Fruit fly (Drosophila melanogaster) whole organism, embryonic: ENCODE data around the gene Vti1a.

Experiments
- CG10267 ChIP-seq: fragments of 200-800 bp; sonication (Bioruptor generic); optimal IDR thresholded peaks from 2 replicates; lab custom pipeline; 2018; ENCODE audit warnings: missing biosample characterization, mild to moderate bottlenecking, missing genetic modification characterization, moderate library complexity
- CG10366 ChIP-seq: fragments of 200-800 bp; sonication (Bioruptor generic); IDR thresholded peaks from 2 replicates; pipeline ENCODE4 v1.3.6; 2022; ENCODE audit warnings: missing biosample characterization, missing genetic modification characterization
- CG10543 ChIP-seq: fragments of 200-800 bp; sonication (Bioruptor generic); optimal IDR thresholded peaks from 3 replicates; lab custom pipeline; 2017; ENCODE audit warnings: missing biosample characterization, mild to moderate bottlenecking, missing genetic modification characterization, moderate library complexity
- CG10959 ChIP-seq: fragments of 200-800 bp; sonication (Bioruptor generic); IDR thresholded peaks from 2 replicates; pipeline ENCODE4 v1.3.6; 2022; ENCODE audit warnings: missing biosample characterization, missing genetic modification characterization
- CG11504 ChIP-seq: fragments of 200-800 bp; sonication (Bioruptor generic); optimal IDR thresholded peaks from 3 replicates; lab custom pipeline; 2019; ENCODE audit warnings: missing biosample characterization, mild to moderate bottlenecking, missing genetic modification characterization, moderate library complexity
- CG12155 ChIP-seq: fragments of 200-800 bp; sonication (Bioruptor generic); optimal IDR thresholded peaks from 3 replicates; lab custom pipeline; 2016; ENCODE audit warnings: missing biosample characterization, missing genetic modification characterization
- CG13123 ChIP-seq: fragments of 200-800 bp; sonication (Bioruptor generic); optimal IDR thresholded peaks from 2 replicates; lab custom pipeline; 2016; ENCODE audit warnings: missing biosample characterization, missing genetic modification characterization
- CG13424 ChIP-seq: fragments of 200-800 bp; sonication (Bioruptor generic); optimal IDR thresholded peaks from 2 replicates; lab custom pipeline; 2019; ENCODE audit warnings: missing biosample characterization, mild to moderate bottlenecking, missing genetic modification characterization, moderate library complexity
- CG15479 ChIP-seq: fragments of 200-800 bp; sonication (Bioruptor generic); optimal IDR thresholded peaks from 3 replicates; lab custom pipeline; 2019; ENCODE audit warnings: missing biosample characterization, mild to moderate bottlenecking, missing genetic modification characterization, moderate library complexity
- CG1602 ChIP-seq: fragments of 200-800 bp; sonication (Bioruptor generic); optimal IDR thresholded peaks from 3 replicates; lab custom pipeline; 2016; ENCODE audit warnings: missing biosample characterization, missing genetic modification characterization
- CG17361 ChIP-seq: fragments of 200-800 bp; sonication (Bioruptor generic); IDR thresholded peaks from 3 replicates; pipeline ENCODE4 v1.3.6; 2022; ENCODE audit warnings: missing biosample characterization, missing genetic modification characterization
- CG2712 ChIP-seq: fragments of 200-800 bp; optimal IDR thresholded peaks from 3 replicates; lab custom pipeline; 2019; ENCODE audit warnings: missing biosample characterization, mild to moderate bottlenecking, missing genetic modification characterization, moderate library complexity
- CG2875 ChIP-seq: fragments of 200-800 bp; sonication (Bioruptor generic); optimal IDR thresholded peaks from 2 replicates; lab custom pipeline; 2017; ENCODE audit warnings: missing biosample characterization, mild to moderate bottlenecking, missing genetic modification characterization, missing genetic modification reagents
- CG3407 ChIP-seq: fragments of 200-800 bp; sonication (Bioruptor generic); optimal IDR thresholded peaks from 2 replicates; lab custom pipeline; 2018; ENCODE audit warnings: missing biosample characterization, mild to moderate bottlenecking, missing genetic modification characterization
- CG3726 ChIP-seq: fragments of 200-800 bp; sonication (Bioruptor generic); IDR thresholded peaks from 3 replicates; pipeline ENCODE4, ENCODE4 v1.3.6; 2022; ENCODE audit warnings: missing biosample characterization, missing genetic modification characterization
- CG4328 ChIP-seq: fragments of 200-800 bp; sonication (Bioruptor generic); optimal IDR thresholded peaks from 3 replicates; lab custom pipeline; 2017; ENCODE audit warnings: missing biosample characterization, missing genetic modification reagents, missing genetic modification characterization
- CG5245 ChIP-seq: fragments of 200-800 bp; sonication (Bioruptor generic); optimal IDR thresholded peaks from 3 replicates; lab custom pipeline; 2016; ENCODE audit warnings: missing biosample characterization, missing genetic modification characterization
- CG6272 ChIP-seq: fragments of 200-800 bp; sonication (Bioruptor generic); IDR thresholded peaks from 2 replicates; pipeline ENCODE4 v1.3.6; 2022; ENCODE audit warnings: missing biosample characterization, missing genetic modification characterization
- CG6813 ChIP-seq: fragments of 200-800 bp; sonication (Bioruptor generic); optimal IDR thresholded peaks from 2 replicates; lab custom pipeline; 2017; ENCODE audit warnings: missing biosample characterization, missing genetic modification characterization, mild to moderate bottlenecking, moderate library complexity, missing genetic modification reagents
- CG7271 ChIP-seq: fragments of 200-800 bp; sonication (Bioruptor generic); optimal IDR thresholded peaks from 2 replicates; lab custom pipeline; 2018; ENCODE audit warnings: missing biosample characterization, mild to moderate bottlenecking, missing genetic modification characterization, moderate library complexity
- CG7372 ChIP-seq: fragments of 200-800 bp; sonication (Bioruptor generic); IDR thresholded peaks from 2 replicates; pipeline ENCODE4 v1.3.6; 2022; ENCODE audit warnings: missing biosample characterization, missing genetic modification characterization
- CG8388 ChIP-seq: fragments of 200-800 bp; sonication (Bioruptor generic); optimal IDR thresholded peaks from 2 replicates; lab custom pipeline; 2019; ENCODE audit warnings: missing biosample characterization, mild to moderate bottlenecking, missing genetic modification characterization, moderate library complexity
- CG8765 ChIP-seq: fragments of 200-800 bp; sonication (Bioruptor generic); IDR thresholded peaks from 2 replicates; pipeline ENCODE4 v1.3.6; 2022; ENCODE audit warnings: missing biosample characterization, missing genetic modification characterization
- CG9817 ChIP-seq: fragments of 200-800 bp; sonication (Bioruptor generic); optimal IDR thresholded peaks from 2 replicates; lab custom pipeline; 2018; ENCODE audit warnings: missing biosample characterization, mild to moderate bottlenecking, missing genetic modification characterization, moderate library complexity
- CHES-1-like ChIP-seq: fragments of 200-800 bp; sonication (Bioruptor generic); optimal IDR thresholded peaks from 2 replicates; lab custom pipeline; 2016; ENCODE audit warnings: missing biosample characterization, missing genetic modification characterization
- Deaf1 ChIP-seq: fragments of 200-800 bp; optimal IDR thresholded peaks from 3 replicates; lab custom pipeline; 2019; ENCODE audit warnings: missing biosample characterization, mild to moderate bottlenecking, missing genetic modification characterization, moderate library complexity
- E2f1 ChIP-seq: fragments of 200-800 bp; sonication (Bioruptor generic); IDR thresholded peaks from 2 replicates; pipeline ENCODE4 v1.3.6; 2022; ENCODE audit warnings: missing biosample characterization, missing genetic modification characterization
- ERR ChIP-seq: fragments of 200-800 bp; sonication (Bioruptor generic); optimal IDR thresholded peaks from 2 replicates; lab custom pipeline; 2016; ENCODE audit warnings: missing biosample characterization, missing genetic modification characterization
- H15 ChIP-seq: fragments of 200-800 bp; sonication (Bioruptor generic); IDR thresholded peaks from 3 replicates; pipeline ENCODE4 v1.3.6; 2022; ENCODE audit warnings: missing biosample characterization, missing genetic modification characterization
- Hand ChIP-seq: fragments of 200-800 bp; sonication (Bioruptor generic); optimal IDR thresholded peaks from 2 replicates; lab custom pipeline; 2017; ENCODE audit warnings: mild to moderate bottlenecking, missing biosample characterization, missing genetic modification reagents, missing genetic modification characterization
- Jarid2 ChIP-seq: fragments of 200-800 bp; sonication (Bioruptor generic); optimal IDR thresholded peaks from 3 replicates; lab custom pipeline; 2017; ENCODE audit warnings: mild to moderate bottlenecking, missing biosample characterization, missing genetic modification reagents, missing genetic modification characterization
- Mes4 ChIP-seq: fragments of 200-800 bp; sonication (Bioruptor generic); optimal IDR thresholded peaks from 2 replicates; lab custom pipeline; 2016; ENCODE audit warnings: missing biosample characterization, missing genetic modification characterization
- Sin3A ChIP-seq: fragments of >200 bp; optimal IDR thresholded peaks from 2 replicates; lab custom pipeline; 2018
- amos ChIP-seq: fragments of 200-800 bp; sonication (Bioruptor generic); IDR thresholded peaks from 2 replicates; pipeline ENCODE4 v1.3.6; 2022; ENCODE audit warnings: missing biosample characterization, missing genetic modification characterization; ENCODE audit not compliant: partially characterized antibody
- bowl ChIP-seq: fragments of 200-800 bp; sonication (Bioruptor generic); IDR thresholded peaks from 2 replicates; pipeline ENCODE4 v1.3.6; 2022; ENCODE audit warnings: missing biosample characterization, missing genetic modification characterization
- croc ChIP-seq: fragments of 200-800 bp; sonication (Bioruptor generic); conservative IDR thresholded peaks from 3 replicates; pipeline ENCODE4 v1.3.6; 2022; ENCODE audit warnings: missing biosample characterization, missing genetic modification characterization
- disco-r ChIP-seq: fragments of 200-800 bp; sonication (Bioruptor generic); optimal IDR thresholded peaks from 2 replicates; lab custom pipeline; 2016; ENCODE audit warnings: missing biosample characterization, missing genetic modification characterization
- lilli ChIP-seq: fragments of 200-800 bp; sonication (Bioruptor generic); optimal IDR thresholded peaks from 3 replicates; lab custom pipeline; 2016; ENCODE audit warnings: missing biosample characterization, missing genetic modification characterization
- pan ChIP-seq, 4 experiments: fragments of >200 bp in 3 of 4; fragments of 200-800 bp in 1 of 4; sonication (Bioruptor generic) in 1 of 4; optimal IDR thresholded peaks in 3 of 4; IDR thresholded peaks in 1 of 4; 2 replicates each; pipeline versions ENCODE4 v1.3.6 to Lab custom; 2017 to 2022; ENCODE audit warnings: missing biosample characterization in 2 of 4, missing genetic modification characterization in 2 of 4, mixed read lengths in 1 of 4
- phol ChIP-seq: fragments of 200-800 bp; sonication (Bioruptor generic); optimal IDR thresholded peaks from 3 replicates; lab custom pipeline; 2018; ENCODE audit warnings: missing biosample characterization, mild to moderate bottlenecking, missing genetic modification characterization, moderate library complexity
- repo ChIP-seq: fragments of 200-800 bp; sonication (Bioruptor generic); optimal IDR thresholded peaks from 2 replicates; lab custom pipeline; 2016; ENCODE audit warnings: missing biosample characterization, missing genetic modification characterization
- row ChIP-seq: fragments of 200-800 bp; sonication (Bioruptor generic); IDR thresholded peaks from 3 replicates; pipeline ENCODE4 v1.3.6; 2022; ENCODE audit warnings: missing biosample characterization, missing genetic modification characterization
- sc ChIP-seq, 3 experiments: fragments of >200 bp in 2 of 3; fragments of 200-800 bp in 1 of 3; sonication (Bioruptor generic) in 1 of 3; optimal IDR thresholded peaks; 2 replicates in 2 of 3; 3 replicates in 1 of 3; lab custom pipeline; 2017; ENCODE audit warnings: mild to moderate bottlenecking in 1 of 3, missing biosample characterization in 1 of 3, missing genetic modification characterization in 1 of 3, missing genetic modification reagents in 1 of 3
- slou ChIP-seq: fragments of 200-800 bp; sonication (Bioruptor generic); optimal IDR thresholded peaks from 3 replicates; lab custom pipeline; 2016; ENCODE audit warnings: missing biosample characterization, missing genetic modification characterization
- sug ChIP-seq: fragments of 200-800 bp; optimal IDR thresholded peaks from 2 replicates; lab custom pipeline; 2019; ENCODE audit warnings: missing biosample characterization, mild to moderate bottlenecking, missing genetic modification characterization, moderate library complexity
- twi ChIP-seq: fragments of 200-800 bp; optimal IDR thresholded peaks from 2 replicates; lab custom pipeline; 2019; ENCODE audit warnings: missing biosample characterization, mild to moderate bottlenecking, missing genetic modification characterization, moderate library complexity
- yki ChIP-seq: fragments of >200 bp; optimal IDR thresholded peaks from 3 replicates; lab custom pipeline; 2018
- zfh2 ChIP-seq: fragments of 200-800 bp; sonication (Bioruptor generic); optimal IDR thresholded peaks from 2 replicates; lab custom pipeline; 2016; ENCODE audit warnings: missing biosample characterization, missing genetic modification characterization

Vti1a gene

dm6 chr3L:738523-739356, 46.0 kb upstream of the Vti1a start (continued):
- TF ChIP-seq CG3407 (GFP tag; lab: Kevin White, UChicago) (peak; percentile 89), slou (GFP tag; lab: Kevin White, UChicago) (peak; percentile 63), disco-r (GFP tag; lab: Kevin White, UChicago) (no peak), CG10543 (GFP tag; lab: Kevin White, UChicago) (peak; percentile 61), E2f1 (GFP tag; lab: Robert Waterston, UW) (peak; percentile 86), croc (GFP tag; lab: Robert Waterston, UW) (peak; percentile 90), yki (lab: Kevin White, UChicago) (peak; percentile 83), CG3726 (peak; percentile 88), CG8765 (peak; percentile 76), CG6813 (GFP tag; lab: Kevin White, UChicago) (peak; percentile 91), CG8388 (GFP tag; lab: Kevin White, UChicago) (peak; percentile 95), CG9817 (tag; lab: Kevin White, UChicago) (peak; percentile 82), CG12155 (GFP tag; lab: Kevin White, UChicago) (peak; percentile 84), Hand (GFP tag; lab: Kevin White, UChicago) (peak; percentile 80), CG10959 (peak; percentile 84), Deaf1 (tag; lab: Kevin White, UChicago) (peak; percentile 68), CG10267 (tag; lab: Kevin White, UChicago) (peak; percentile 89), CG5245 (GFP tag; lab: Kevin White, UChicago) (peak; percentile 92), CG17361 (GFP tag; lab: Robert Waterston, UW) (peak; percentile 95), CG13123 (peak; percentile 75), H15 (peak; percentile 87), CG2875 (GFP tag; lab: Kevin White, UChicago) (peak; percentile 90), sc (optimal IDR thresholded peaks at IDR 0.05; lab: Kevin White, UChicago) (no peak), sc (GFP tag; optimal IDR thresholded peaks at IDR 0.05; lab: Kevin White, UChicago) (peak; percentile 90), Sin3A (lab: Kevin White, UChicago) (no peak), sug (peak; percentile 80), ERR (GFP tag; lab: Kevin White, UChicago) (peak; percentile 51), CG7271 (tag; lab: Kevin White, UChicago) (peak; percentile 54), CG6272 (GFP tag; lab: Robert Waterston, UW) (peak; percentile 80), lilli (GFP tag; lab: Kevin White, UChicago) (peak; percentile 83), CG1602 (peak; percentile 89), Jarid2 (GFP tag; lab: Kevin White, UChicago) (peak; percentile 73), CG4328 (GFP tag; lab: Kevin White, UChicago) (peak; percentile 82), bowl (peak; percentile 75), CG15479 (GFP tag; lab: Kevin White, UChicago) (no peak), zfh2 (GFP tag; lab: Kevin White, UChicago) (peak; percentile 5), CG2712 (tag; lab: Kevin White, UChicago) (peak; percentile 96), CG7372 (peak; percentile 85), phol (tag; lab: Kevin White, UChicago) (peak; percentile 94), pan (optimal IDR thresholded peaks at IDR 0.05; lab: Kevin White, UChicago) (no peak), pan (GFP tag; optimal IDR thresholded peaks at IDR 0.05 in 1 of 2, IDR thresholded peaks at IDR 0.05 in 1 of 2) (peak in 1 of 2 experiments; percentile 94), CHES-1-like (peak; percentile 40), CG11504 (peak; percentile 94), twi (tag; lab: Kevin White, UChicago) (peak; percentile 86), amos (GFP tag; lab: Robert Waterston, UW) (no peak), repo (GFP tag; lab: Kevin White, UChicago) (no peak), CG13424 (tag; lab: Kevin White, UChicago) (peak; percentile 94), CG10366 (GFP tag; lab: Robert Waterston, UW) (peak; percentile 90), Mes4 (GFP tag; lab: Kevin White, UChicago) (peak; percentile 15), row (GFP tag; lab: Robert Waterston, UW) (peak; percentile 93)
